Worm (Caenorhabditis elegans): ENCODE measurements around the gene pfn-3.

DNA sequence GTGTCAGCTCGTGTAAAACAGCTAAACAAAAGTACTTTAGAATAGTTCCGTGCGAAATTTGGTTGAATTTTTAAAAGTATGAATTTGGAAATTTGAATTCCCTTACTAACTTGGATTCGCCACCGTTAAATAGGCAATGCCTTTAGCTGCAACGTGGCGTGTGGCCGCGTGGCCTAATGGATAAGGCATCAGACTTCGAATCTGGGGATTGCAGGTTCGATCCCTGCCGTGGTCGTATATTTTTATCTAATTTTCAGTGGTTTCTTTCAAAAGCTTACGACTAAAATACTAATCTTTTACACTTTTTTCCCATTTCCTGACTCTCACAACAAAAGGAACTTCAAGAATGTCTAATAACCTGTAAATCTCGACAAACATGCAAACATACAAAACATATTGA, 9.2 kb upstream of the pfn-3 start:
- TF ChIP-seq lir-3 (tag; optimal IDR thresholded peaks at IDR 0.05; ENCODE audit: poor library complexity) (no peak), ceh-63 (GFP tag; optimal IDR thresholded peaks at IDR 0.05) (no peak), fkh-10 (GFP tag; optimal IDR thresholded peaks at IDR 0.05) (no peak), pax-3 (tag; optimal IDR thresholded peaks at IDR 0.05) (no peak), nhr-90 (tag; optimal IDR thresholded peaks at IDR 0.05; ENCODE audit: poor library complexity) (no peak), lsy-2 (tag; optimal IDR thresholded peaks at IDR 0.05) (no peak), nhr-71 (tag; optimal IDR thresholded peaks at IDR 0.05) (no peak), aha-1 (tag; optimal IDR thresholded peaks at IDR 0.05) (no peak), snpc-4 (tag; optimal IDR thresholded peaks at IDR 0.05) (no peak), C04F5.9 (tag; optimal IDR thresholded peaks at IDR 0.05) (no peak), lin-15B (tag; optimal IDR thresholded peaks at IDR 0.05) (no peak)

All from whole organism, L1 larva.